Fruit fly (Drosophila melanogaster) Kc167 (cell line): ENCODE measurements around the gene CG10516.

Experiments
- Myc ChIP-seq: fragments of >200 bp; optimal IDR thresholded peaks from 2 replicates; lab custom pipeline; 2017; ENCODE audit warnings: missing external identifiers
- Sin3A ChIP-seq: fragments of >200 bp; optimal IDR thresholded peaks from 2 replicates; lab custom pipeline; 2018; ENCODE audit warnings: missing external identifiers
- h ChIP-seq: fragments of >200 bp; optimal IDR thresholded peaks from 3 replicates; lab custom pipeline; 2018; ENCODE audit warnings: missing external identifiers
- insv ChIP-seq: fragments of >200 bp; optimal IDR thresholded peaks from 3 replicates; lab custom pipeline; 2018; ENCODE audit warnings: missing external identifiers
- psq ChIP-seq: fragments of >200 bp; optimal IDR thresholded peaks from 2 replicates; lab custom pipeline; 2017; ENCODE audit warnings: missing external identifiers
- ttk ChIP-seq: sonication (Bioruptor generic); optimal IDR thresholded peaks from 2 replicates; lab custom pipeline; 2017; ENCODE audit warnings: missing external identifiers

The CG10516 gene

DNA sequence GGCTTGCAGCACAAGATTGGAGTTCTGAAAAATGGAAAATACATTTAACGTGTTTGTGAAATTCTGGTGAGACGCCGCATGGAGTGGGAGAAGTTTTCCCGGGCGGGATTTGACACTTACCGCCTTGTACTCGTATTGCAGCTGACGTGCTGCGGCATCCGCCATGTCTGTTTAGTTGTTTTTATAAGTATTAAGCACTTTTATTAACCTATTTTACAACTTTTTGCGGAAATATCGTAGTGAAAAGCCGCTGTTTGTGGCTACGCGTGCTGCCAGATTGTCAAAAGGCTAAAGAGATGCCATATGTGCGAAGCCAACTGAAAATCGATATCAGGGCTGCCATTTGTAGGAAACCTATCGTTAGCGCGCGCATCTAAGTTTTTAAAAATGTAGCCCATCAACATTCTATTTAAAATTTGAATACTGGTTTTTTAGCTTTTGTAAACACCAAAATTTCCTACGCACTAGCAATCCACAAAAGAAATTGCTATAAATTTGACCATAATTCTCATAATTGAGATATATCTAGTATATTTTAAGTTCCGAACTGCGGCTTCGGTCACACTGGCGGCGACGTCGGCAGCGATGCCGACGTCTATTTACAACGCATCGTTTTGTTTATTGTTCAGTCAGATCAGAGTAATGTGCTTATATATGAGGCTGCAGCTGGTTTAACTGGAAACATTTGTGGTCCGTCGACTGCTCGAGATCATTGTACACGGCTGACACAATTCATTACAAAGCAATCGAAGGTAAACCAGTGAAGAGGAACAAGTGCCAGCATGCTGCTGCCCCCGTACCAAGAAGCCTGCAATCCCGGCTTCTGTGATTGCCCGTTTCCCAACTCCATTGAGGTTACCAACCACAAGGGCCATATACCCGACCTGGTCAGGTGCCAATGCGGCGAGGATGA, at the start of gene CG10516, which contains the start of gene Brr2:
Gene CG10516 (plus strand): TSS at position 617 of the 913 bp plus-strand sequence.
Gene Brr2 (minus strand): TSS at position 285 of the 913 bp plus-strand sequence.
- TF ChIP-seq h (lab: Kevin White, UChicago) (no peak), ttk (lab: Kevin White, UChicago) (no peak), insv (lab: Kevin White, UChicago) (no peak), psq (lab: Kevin White, UChicago) (no peak), Myc (lab: Kevin White, UChicago) (no peak), Sin3A (no peak)

DNA sequence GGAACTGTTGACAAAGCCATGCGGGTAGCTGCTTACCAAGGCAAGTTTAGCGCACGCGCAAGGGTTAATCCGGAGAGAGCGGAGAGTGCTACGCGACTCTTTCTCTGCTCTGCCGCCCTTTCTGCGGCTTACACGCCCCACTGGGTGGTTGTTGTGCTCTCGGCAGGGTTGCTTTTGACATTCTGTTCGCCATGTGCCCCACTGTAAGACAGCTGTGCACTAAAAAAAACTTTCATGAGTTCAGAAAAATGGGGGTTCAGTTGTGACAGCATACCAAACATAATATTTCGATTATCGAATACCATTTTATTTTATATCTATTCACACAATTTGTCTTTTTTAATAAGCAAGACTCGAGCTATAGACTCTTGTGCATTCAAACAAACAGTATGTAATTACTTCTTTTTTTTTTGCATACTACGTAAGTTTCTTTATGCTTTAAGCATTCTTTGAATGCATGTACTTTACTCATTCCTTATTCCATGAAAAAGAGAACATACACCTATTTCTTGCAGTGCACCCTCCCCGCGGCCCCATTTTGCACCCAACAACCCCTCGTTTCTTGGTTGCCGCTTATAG, 46.9 kb upstream of the CG10516 start:
- no peak for TF ChIP-seq insv (lab: Kevin White, UChicago)
- no peak for TF ChIP-seq Myc (lab: Kevin White, UChicago)
- no peak for TF ChIP-seq h (lab: Kevin White, UChicago)
- no peak for TF ChIP-seq psq (lab: Kevin White, UChicago)
- no peak for TF ChIP-seq Sin3A
- no peak for TF ChIP-seq ttk (lab: Kevin White, UChicago)

DNA sequence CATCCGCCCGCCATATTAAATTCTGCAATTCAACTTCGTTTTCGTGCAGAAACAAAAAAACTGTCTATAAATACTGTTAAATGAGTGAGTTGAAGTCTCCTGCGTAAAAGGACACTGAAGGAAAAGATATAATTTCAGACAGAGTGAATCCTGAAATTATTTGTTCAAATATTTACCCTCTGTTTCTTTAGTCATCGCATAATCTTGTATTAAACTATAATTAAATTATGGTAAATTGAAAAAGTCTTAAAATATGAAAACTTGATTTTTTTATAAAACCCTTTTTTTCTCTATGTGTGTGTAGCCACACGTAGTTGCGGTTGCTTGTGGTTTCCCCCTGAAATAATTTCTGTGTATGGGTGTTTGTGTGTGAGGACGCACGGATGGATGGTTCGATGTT, 44.7 kb upstream of the CG10516 start:
- TF ChIP-seq psq (lab: Kevin White, UChicago): no peak
- no peak for TF ChIP-seq ttk (lab: Kevin White, UChicago)
- no peak for TF ChIP-seq Myc (lab: Kevin White, UChicago)
- TF ChIP-seq h (lab: Kevin White, UChicago): no peak
- TF ChIP-seq insv (lab: Kevin White, UChicago): no peak
- TF ChIP-seq Sin3A: no peak

DNA sequence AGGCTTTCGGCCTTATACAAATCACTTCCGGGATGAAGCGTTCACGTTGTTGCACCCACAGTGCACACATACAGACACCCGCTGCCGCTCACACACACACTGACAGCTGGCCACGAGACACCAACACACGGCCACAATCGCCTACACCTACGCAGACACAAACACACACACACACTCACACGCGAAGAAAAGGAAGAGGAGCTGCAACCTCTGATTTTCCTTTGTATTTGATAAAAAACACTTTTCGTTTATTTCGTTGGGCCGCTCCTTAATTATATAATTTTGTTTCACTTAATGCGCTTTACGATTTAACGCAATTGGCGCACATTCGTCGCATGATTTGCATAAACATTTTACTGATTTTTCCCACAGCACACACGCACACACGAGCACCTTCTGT, 43.7 kb upstream of the CG10516 start:
- TF ChIP-seq insv (lab: Kevin White, UChicago) (no peak), Myc (lab: Kevin White, UChicago) (no peak), h (lab: Kevin White, UChicago) (no peak), Sin3A (no peak), psq (lab: Kevin White, UChicago) (no peak)

DNA sequence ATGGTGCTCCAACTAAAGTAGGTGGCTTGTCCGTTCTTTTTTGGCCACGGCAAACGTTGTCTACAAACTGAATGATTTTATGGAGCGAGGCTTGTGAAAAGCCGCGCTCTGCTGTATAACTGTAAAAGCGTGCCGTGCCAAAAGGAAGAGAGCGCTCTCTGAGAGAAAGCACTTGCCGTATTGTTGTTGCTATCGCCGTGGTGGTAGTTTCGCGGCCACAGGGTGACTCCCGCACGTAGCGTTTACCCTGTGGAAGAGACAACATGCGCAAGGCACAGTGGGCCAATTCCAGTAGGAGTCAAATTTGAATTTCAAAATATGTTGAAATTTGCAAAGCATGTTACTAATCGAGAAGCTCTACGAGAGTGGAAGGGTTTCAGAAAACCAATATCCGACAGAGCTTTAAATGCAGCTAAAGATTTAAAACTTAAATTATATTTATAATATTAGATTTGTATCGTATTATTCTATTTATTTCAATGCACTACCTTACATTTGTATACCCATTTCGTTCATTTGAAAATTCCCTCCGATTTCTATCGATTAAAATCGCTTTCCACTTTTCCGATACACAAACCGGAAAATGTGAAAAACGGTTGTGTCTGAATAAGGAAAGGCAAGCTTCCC, 43.1 kb upstream of the CG10516 start, which contains the start of gene sff:
Gene sff (minus strand): TSS at position 51 of the 627 bp plus-strand sequence.
- no peak for TF ChIP-seq Myc (lab: Kevin White, UChicago)
- no peak for TF ChIP-seq ttk (lab: Kevin White, UChicago)
- TF ChIP-seq h (lab: Kevin White, UChicago): no peak
- TF ChIP-seq insv (lab: Kevin White, UChicago): no peak
- no peak for TF ChIP-seq psq (lab: Kevin White, UChicago)
- TF ChIP-seq Sin3A: no peak

DNA sequence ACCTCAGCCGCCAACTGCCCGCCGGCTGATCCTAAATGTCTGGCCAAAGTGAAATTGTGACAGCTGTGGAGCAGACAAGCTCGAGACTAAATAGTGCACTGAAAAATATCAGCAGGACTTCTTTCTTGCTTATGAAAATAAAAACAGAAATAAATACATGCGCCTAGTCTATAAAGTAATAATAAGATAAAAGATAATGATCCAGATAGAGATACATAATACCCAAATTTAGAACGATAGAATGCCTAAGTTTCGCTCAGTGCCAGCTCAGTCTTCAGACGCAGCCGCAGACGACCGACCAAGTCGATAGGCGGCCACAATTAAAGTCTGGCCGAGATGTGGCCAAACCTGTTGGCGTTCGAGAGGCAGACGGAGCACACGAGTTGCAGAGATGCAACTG, 27.2 kb upstream of the CG10516 start:
- TF ChIP-seq h (lab: Kevin White, UChicago) (no peak), Sin3A (no peak), insv (lab: Kevin White, UChicago) (no peak), psq (lab: Kevin White, UChicago) (no peak), Myc (lab: Kevin White, UChicago) (no peak), ttk (lab: Kevin White, UChicago) (no peak)

DNA sequence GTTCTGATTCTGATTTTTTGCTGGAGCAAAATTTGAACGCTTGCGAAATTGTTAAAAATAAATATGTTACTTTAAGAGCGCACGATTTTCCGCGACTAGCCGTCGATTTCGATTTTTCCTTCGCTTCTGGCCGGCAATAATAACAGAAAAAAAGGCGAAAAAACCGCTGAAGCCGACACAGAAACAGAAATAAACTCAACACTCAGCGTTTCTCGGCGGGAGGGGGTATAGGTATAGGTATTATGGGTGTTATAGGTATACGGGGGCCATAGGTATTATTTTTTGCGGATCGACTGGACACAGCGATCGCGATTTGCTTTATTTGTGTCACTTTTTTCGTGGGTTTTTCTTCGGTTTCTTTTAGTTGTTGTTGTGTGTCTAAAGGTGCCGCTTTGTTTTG, 15.7 kb upstream of the CG10516 start:
- TF ChIP-seq Sin3A (no peak), h (lab: Kevin White, UChicago) (no peak), insv (lab: Kevin White, UChicago) (no peak)

DNA sequence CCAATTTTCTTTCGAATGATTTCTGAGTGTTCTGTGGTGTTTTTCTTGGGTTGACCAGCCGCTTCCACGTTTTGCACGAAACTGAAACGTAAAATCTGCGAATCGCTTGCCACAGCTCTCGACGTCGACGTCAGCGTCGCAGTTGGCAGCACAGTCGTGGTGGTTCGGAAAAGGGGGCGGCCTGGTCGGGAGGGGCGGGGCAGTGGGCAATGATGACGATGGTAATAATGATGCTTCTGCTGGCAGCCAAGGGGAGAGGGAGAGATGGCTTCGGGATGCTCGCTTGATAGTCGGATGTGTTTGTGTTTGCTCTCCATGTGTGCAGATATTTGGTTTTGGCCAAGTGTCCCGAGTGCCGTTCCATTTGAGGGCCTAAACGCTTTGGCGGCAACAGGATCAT, 15.1 kb upstream of the CG10516 start:
- TF ChIP-seq Sin3A: no peak
- TF ChIP-seq insv (lab: Kevin White, UChicago): no peak

DNA sequence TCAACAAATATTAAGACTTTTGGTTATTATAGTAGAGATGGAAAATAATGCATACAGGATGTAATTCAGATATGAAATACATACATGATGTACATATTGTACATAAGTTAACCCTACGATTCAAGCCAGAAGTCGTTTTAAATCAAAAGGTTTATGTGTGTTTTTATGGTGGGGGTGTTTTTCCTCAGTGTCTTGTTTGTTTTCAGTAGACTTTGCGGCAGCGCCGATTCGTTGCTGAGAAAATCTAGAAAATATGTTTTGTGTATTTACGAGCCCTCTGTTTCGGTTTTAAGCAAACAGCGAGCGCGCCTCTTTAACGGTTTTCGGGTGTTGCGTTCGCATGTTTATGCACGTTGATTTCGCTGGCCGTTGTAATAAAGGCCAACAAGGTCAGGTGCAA, 14.1 kb upstream of the CG10516 start:
- TF ChIP-seq Sin3A: no peak

DNA sequence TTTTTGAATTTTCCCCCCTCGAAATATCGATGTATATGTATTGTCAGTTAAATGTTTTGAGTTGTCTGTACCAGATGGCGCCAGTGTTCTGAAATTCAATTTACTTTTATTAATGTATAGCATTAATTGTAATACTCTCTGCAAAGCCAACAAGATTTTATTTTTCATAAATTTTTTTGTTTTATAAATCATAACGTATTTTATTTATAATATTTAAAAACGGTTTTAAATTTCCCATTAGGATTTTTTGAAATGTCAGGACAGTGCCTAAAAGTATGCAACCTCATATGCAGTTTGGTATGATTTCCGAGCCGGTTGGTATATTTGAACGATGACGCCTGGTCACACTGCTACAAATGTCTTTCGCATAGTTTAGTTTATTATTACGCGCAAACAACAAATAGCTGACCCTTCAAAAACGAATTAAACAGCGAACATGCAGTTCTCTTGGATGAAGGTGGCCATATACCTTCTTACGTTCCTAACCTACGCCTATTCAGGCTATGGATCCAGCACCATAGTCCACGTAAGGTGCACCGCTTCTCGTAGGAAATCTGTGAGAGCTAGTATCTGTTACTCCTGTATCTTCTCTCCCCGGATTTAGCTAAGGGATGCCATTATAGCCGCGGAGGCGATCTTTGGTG, 13.1 kb upstream of the CG10516 start, which contains the start of the genes Pka-C3 and GXIVsPLA2:
Gene Pka-C3 (minus strand): TSS at position 14 of the 644 bp plus-strand sequence.
Gene GXIVsPLA2 (plus strand): TSS at position 313 of the 644 bp plus-strand sequence.
- TF ChIP-seq h (lab: Kevin White, UChicago) (no peak), insv (lab: Kevin White, UChicago) (no peak), Myc (lab: Kevin White, UChicago) (no peak), psq (lab: Kevin White, UChicago) (no peak), ttk (lab: Kevin White, UChicago) (no peak), Sin3A (no peak)

DNA sequence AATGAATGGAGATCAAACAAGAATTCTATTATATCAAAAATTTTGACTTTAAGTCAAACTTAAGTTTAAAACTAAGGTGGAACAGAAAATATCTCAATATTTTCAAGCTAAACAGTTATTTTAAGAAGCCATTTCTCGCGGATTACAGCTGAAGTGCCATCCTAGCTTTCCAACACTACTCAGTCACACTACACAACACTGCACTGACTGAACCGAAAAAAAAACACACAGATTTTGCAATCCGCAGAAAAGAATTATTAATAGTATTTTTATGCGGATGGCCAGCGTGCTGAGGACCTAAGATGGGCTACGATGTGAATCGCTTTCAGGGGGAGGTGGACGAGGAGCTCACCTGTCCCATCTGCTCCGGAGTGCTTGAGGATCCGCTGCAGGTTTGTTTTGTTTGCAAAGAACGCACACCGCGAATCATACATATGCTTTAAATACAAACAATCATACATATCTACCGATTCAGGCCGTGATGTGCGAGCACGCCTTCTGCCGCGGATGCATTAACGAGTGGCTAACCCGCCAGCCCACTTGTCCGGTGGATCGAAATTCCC, 11.5 kb upstream of the CG10516 start, which contains the start of gene elgi:
Gene elgi (plus strand): TSS at position 103 of the 563 bp plus-strand sequence.
- TF ChIP-seq Sin3A (no peak), Myc (lab: Kevin White, UChicago) (no peak), h (lab: Kevin White, UChicago) (no peak), ttk (lab: Kevin White, UChicago) (no peak), psq (lab: Kevin White, UChicago) (no peak), insv (lab: Kevin White, UChicago) (no peak)
